Fruit fly (Drosophila melanogaster): ENCODE results near the gene Daxx.

The Daxx gene

dm6 chr2L:6462259-6462658 is 18.5 kb upstream of the Daxx start (continued):
- TF ChIP-seq tll (GFP tag; optimal IDR thresholded peaks at IDR 0.05) (peak in 1 of 2 experiments; percentile 73), CG10321 (GFP tag; IDR thresholded peaks at IDR 0.05) (0 out of 2 replicates have a peak, but pooled peaks have one; percentile 35), ERR (GFP tag; optimal IDR thresholded peaks at IDR 0.05) (no peak), CG16863 (GFP tag; optimal IDR thresholded peaks at IDR 0.05) (peak; percentile 23), CTCF (GFP tag; optimal IDR thresholded peaks at IDR 0.05) (no peak), Dek (tag; optimal IDR thresholded peaks at IDR 0.05) (no peak), wek (GFP tag; optimal IDR thresholded peaks at IDR 0.05) (peak; percentile 13), CG17802 (tag; optimal IDR thresholded peaks at IDR 0.05) (no peak), Kr (GFP tag; optimal IDR thresholded peaks at IDR 0.05) (no peak), Poxn (GFP tag; IDR thresholded peaks at IDR 0.05) (no peak), hbn (GFP tag; IDR thresholded peaks at IDR 0.05; ENCODE audit: partially characterized antibody) (no peak), Trl (optimal IDR thresholded peaks at IDR 0.05) (no peak), Trl (GFP tag; optimal IDR thresholded peaks at IDR 0.05) (no peak), ken (GFP tag; IDR thresholded peaks at IDR 0.05) (peak; percentile 21; the same call in 1 of the 3 replicates), caup (GFP tag; optimal IDR thresholded peaks at IDR 0.05; ENCODE audit: severe bottlenecking) (no peak), CG14441 (GFP tag; IDR thresholded peaks at IDR 0.05) (no peak), nmo (GFP tag; optimal IDR thresholded peaks at IDR 0.05) (no peak), salm (tag; optimal IDR thresholded peaks at IDR 0.05) (no peak), lola (GFP tag; optimal IDR thresholded peaks at IDR 0.05) (peak in 1 of 3 experiments; percentile 42), CG10959 (GFP tag; IDR thresholded peaks at IDR 0.05) (no peak), Jarid2 (GFP tag; optimal IDR thresholded peaks at IDR 0.05) (no peak), CG7271 (tag; optimal IDR thresholded peaks at IDR 0.05) (no peak), ac (GFP tag; optimal IDR thresholded peaks at IDR 0.05) (peak; percentile 58), ttk (GFP tag; IDR thresholded peaks at IDR 0.05) (no peak), CG7357 (GFP tag; IDR thresholded peaks at IDR 0.05) (no peak), dati (GFP tag; IDR thresholded peaks at IDR 0.05) (0 out of 2 replicates have a peak, but pooled peaks have one; percentile 13), Hr78 (GFP tag; optimal IDR thresholded peaks at IDR 0.05) (peak in 1 of 2 experiments; percentile 10), fd96Cb (tag; optimal IDR thresholded peaks at IDR 0.05) (no peak), CG9876 (GFP tag; optimal IDR thresholded peaks at IDR 0.05) (no peak), CG8290 (GFP tag; optimal IDR thresholded peaks at IDR 0.05) (no peak), CG8290 (tag; optimal IDR thresholded peaks at IDR 0.05) (peak; percentile 10 to 31), CG2712 (tag; optimal IDR thresholded peaks at IDR 0.05) (no peak), CG14050 (GFP tag; IDR thresholded peaks at IDR 0.05) (no peak), CG10462 (GFP tag; optimal IDR thresholded peaks at IDR 0.05) (no peak), eyg (GFP tag; optimal IDR thresholded peaks at IDR 0.05) (peak; percentile 10), inv (GFP tag; IDR thresholded peaks at IDR 0.05; ENCODE audit: partially characterized antibody) (no peak), chinmo (GFP tag; IDR thresholded peaks at IDR 0.05; ENCODE audit: partially characterized antibody) (peak; percentile 78; the same call in 1 of the 4 replicates), CrebB (tag; optimal IDR thresholded peaks at IDR 0.05) (peak; percentile 44), CG15696 (tag; optimal IDR thresholded peaks at IDR 0.05) (peak; percentile 5), bsh (GFP tag; optimal IDR thresholded peaks at IDR 0.05) (peak in 1 of 2 experiments; percentile 13), CHES-1-like (GFP tag; optimal IDR thresholded peaks at IDR 0.05) (no peak), odd (GFP tag; optimal IDR thresholded peaks at IDR 0.05) (peak; percentile 10), onecut (GFP tag; IDR thresholded peaks at IDR 0.05) (no peak), sd (tag; optimal IDR thresholded peaks at IDR 0.05) (no peak), Mes4 (GFP tag; optimal IDR thresholded peaks at IDR 0.05) (peak; percentile 10), ase (GFP tag; IDR thresholded peaks at IDR 0.05) (0 out of 3 replicates have a peak, but pooled peaks have one; percentile 12), Dip3 (GFP tag; optimal IDR thresholded peaks at IDR 0.05) (no peak), E2f1 (GFP tag; IDR thresholded peaks at IDR 0.05) (no peak), zfh1 (GFP tag; IDR thresholded peaks at IDR 0.05) (peak; percentile 38; the same call in 2 of the 3 replicates), Optix (GFP tag; IDR thresholded peaks at IDR 0.05) (0 out of 3 replicates have a peak, but pooled peaks have one; percentile 29), CG17568 (GFP tag; optimal IDR thresholded peaks at IDR 0.05) (no peak)

Measured in whole organism, embryonic.